Fruit fly (Drosophila melanogaster) whole organism, adult: Measurements from ENCODE around the gene Atg16.

Experiments used
- CG11617 ChIP-seq: fragments of 200-800 bp; sonication (Bioruptor generic); optimal IDR thresholded peaks from 2 replicates; lab custom pipeline; 2017; ENCODE audit warnings: mild to moderate bottlenecking, missing biosample characterization, missing genetic modification reagents, missing genetic modification characterization
- CG12768 ChIP-seq: fragments of 200-800 bp; sonication (Bioruptor generic); optimal IDR thresholded peaks from 2 replicates; lab custom pipeline; 2017; ENCODE audit warnings: missing biosample characterization, missing genetic modification characterization, mild to moderate bottlenecking, moderate library complexity, missing genetic modification reagents
- CG14711 ChIP-seq: fragments of 200-800 bp; sonication (Bioruptor generic); optimal IDR thresholded peaks from 2 replicates; lab custom pipeline; 2018; ENCODE audit warnings: missing biosample characterization, mild to moderate bottlenecking, missing genetic modification characterization, moderate library complexity
- CG1620 ChIP-seq: fragments of 200-800 bp; sonication (Bioruptor generic); optimal IDR thresholded peaks from 2 replicates; lab custom pipeline; 2016; ENCODE audit warnings: missing biosample characterization, missing genetic modification characterization
- CG33017 ChIP-seq: fragments of 200-800 bp; sonication (Bioruptor generic); optimal IDR thresholded peaks from 2 replicates; lab custom pipeline; 2018; ENCODE audit warnings: missing biosample characterization, mild to moderate bottlenecking, missing genetic modification characterization, moderate library complexity
- CG5204 ChIP-seq: fragments of 200-800 bp; sonication (Bioruptor generic); optimal IDR thresholded peaks from 2 replicates; lab custom pipeline; 2016; ENCODE audit warnings: missing biosample characterization, missing genetic modification characterization
- CG7045 ChIP-seq: fragments of 200-800 bp; sonication (Bioruptor generic); optimal IDR thresholded peaks from 2 replicates; lab custom pipeline; 2017; ENCODE audit warnings: missing biosample characterization, mild to moderate bottlenecking, missing genetic modification characterization
- CG7101 ChIP-seq: fragments of 200-800 bp; sonication (Bioruptor generic); optimal IDR thresholded peaks from 2 replicates; lab custom pipeline; 2018; ENCODE audit warnings: missing biosample characterization, mild to moderate bottlenecking, missing genetic modification characterization, moderate library complexity
- Clk ChIP-seq: fragments of 200-800 bp; sonication (Bioruptor generic); optimal IDR thresholded peaks from 2 replicates; lab custom pipeline; 2017; ENCODE audit warnings: missing biosample characterization, missing genetic modification characterization
- Crg-1 ChIP-seq: fragments of 200-800 bp; sonication (Bioruptor generic); optimal IDR thresholded peaks from 2 replicates; lab custom pipeline; 2016; ENCODE audit warnings: missing biosample characterization, missing genetic modification characterization
- Hr96 ChIP-seq: fragments of 200-800 bp; sonication (Bioruptor generic); optimal IDR thresholded peaks from 2 replicates; lab custom pipeline; 2016; ENCODE audit warnings: missing biosample characterization, missing genetic modification characterization
- Mnt ChIP-seq: fragments of 200-800 bp; sonication (Bioruptor generic); optimal IDR thresholded peaks from 2 replicates; lab custom pipeline; 2016; ENCODE audit warnings: missing biosample characterization, mild to moderate bottlenecking, missing genetic modification characterization
- bab1 ChIP-seq: fragments of 200-800 bp; sonication (Bioruptor generic); optimal IDR thresholded peaks from 3 replicates; lab custom pipeline; 2019; ENCODE audit warnings: missing biosample characterization, mild to moderate bottlenecking, missing genetic modification characterization, moderate library complexity
- cic ChIP-seq: fragments of 200-800 bp; sonication (Bioruptor generic); optimal IDR thresholded peaks from 2 replicates; lab custom pipeline; 2017; ENCODE audit warnings: missing biosample characterization, mild to moderate bottlenecking, missing genetic modification characterization, moderate library complexity
- cnc ChIP-seq, 2 experiments: fragments of >200 bp; optimal IDR thresholded peaks; 2 replicates each; lab custom pipeline; 2017
- kay ChIP-seq: fragments of 200-800 bp; sonication (Bioruptor generic); peaks from one replicate; lab custom pipeline; 2016; ENCODE audit warnings: missing biosample characterization, missing genetic modification characterization, borderline replicate concordance
- ovo ChIP-seq: fragments of 200-800 bp; sonication (Bioruptor generic); optimal IDR thresholded peaks from 2 replicates; lab custom pipeline; 2016; ENCODE audit warnings: missing biosample characterization, missing genetic modification characterization
- pad ChIP-seq: fragments of 200-800 bp; sonication (Bioruptor generic); optimal IDR thresholded peaks from 3 replicates; lab custom pipeline; 2017; ENCODE audit warnings: missing biosample characterization, missing genetic modification characterization, mild to moderate bottlenecking, moderate library complexity, missing genetic modification reagents
- tj ChIP-seq: fragments of 200-800 bp; sonication (Bioruptor generic); optimal IDR thresholded peaks from 3 replicates; lab custom pipeline; 2017; ENCODE audit warnings: missing biosample characterization, mild to moderate bottlenecking, missing genetic modification characterization, moderate library complexity
- toe ChIP-seq: fragments of 200-800 bp; sonication (Bioruptor generic); optimal IDR thresholded peaks from 2 replicates; lab custom pipeline; 2016; ENCODE audit warnings: missing biosample characterization, missing genetic modification characterization

The Atg16 gene

DNA sequence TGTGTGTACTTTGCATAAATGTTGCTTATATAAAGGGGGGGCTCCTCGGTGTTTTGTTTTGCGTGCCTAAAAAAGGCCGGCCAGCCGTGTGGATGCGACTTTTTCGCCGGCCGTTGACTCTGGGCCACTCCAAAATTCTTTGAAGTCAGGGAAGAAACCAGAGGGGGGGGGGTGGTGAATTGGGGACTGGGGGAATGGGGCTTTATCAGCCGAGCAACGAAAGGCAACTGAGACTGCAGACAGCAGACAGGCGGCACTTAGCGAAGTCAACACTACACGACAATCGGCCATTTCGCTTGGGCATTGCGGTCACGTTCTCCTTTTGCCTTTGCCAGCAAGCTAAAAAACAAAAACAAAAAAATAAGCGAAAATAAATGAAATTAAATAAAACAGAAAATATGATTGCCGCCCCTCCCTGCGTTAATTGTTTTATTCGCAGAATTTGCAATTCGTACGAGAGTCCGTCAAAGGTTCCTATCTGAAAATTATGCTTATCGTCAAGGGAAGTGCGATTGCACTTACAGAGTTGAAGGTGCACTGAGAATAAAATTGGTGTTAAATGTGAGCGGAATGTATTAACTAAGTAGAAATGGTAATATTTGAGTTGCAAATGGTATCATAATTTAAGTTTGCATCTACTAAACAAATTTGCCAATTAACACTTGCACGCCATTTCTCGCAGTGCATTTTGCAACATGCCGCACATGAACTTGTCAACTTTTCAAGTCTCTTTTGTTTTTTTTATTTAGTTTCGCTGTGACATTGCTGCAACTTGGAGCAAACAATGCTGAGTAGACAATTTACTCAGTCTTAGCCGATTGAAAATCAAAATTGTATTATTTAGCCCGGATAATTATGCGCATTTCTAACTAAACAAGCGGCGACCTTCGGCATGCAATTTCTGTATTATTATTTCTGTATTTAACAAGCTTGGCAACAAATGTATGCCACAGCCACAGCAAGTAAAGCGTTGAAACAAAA lies 48.6 kb downstream of the Atg16 start:
- TF ChIP-seq CG1620 (GFP tag; lab: Kevin White, UChicago) (no peak), kay (GFP tag; lab: Kevin White, UChicago) (peak; percentile 87), CG14711 (tag; lab: Kevin White, UChicago) (peak; percentile 37), tj (GFP tag; lab: Kevin White, UChicago) (peak; percentile 84)

- no peak for TF ChIP-seq CG12768
- no peak for TF ChIP-seq CG7045
- no peak for TF ChIP-seq Crg-1 (GFP tag; lab: Kevin White, UChicago)
- TF ChIP-seq Clk (GFP tag; lab: Kevin White, UChicago) = no peak
- TF ChIP-seq tj (GFP tag; lab: Kevin White, UChicago) = no peak
- no peak for TF ChIP-seq CG14711 (tag; lab: Kevin White, UChicago)
- TF ChIP-seq pad (GFP tag; lab: Kevin White, UChicago) = no peak
- no peak for TF ChIP-seq CG1620 (GFP tag; lab: Kevin White, UChicago)
- TF ChIP-seq cnc (optimal IDR thresholded peaks at IDR 0.05; lab: Kevin White, UChicago) = no peak
- no peak for TF ChIP-seq CG33017 (tag; lab: Kevin White, UChicago)
Measured at dm6 chr3R:29785242-29785641, 49.7 kb downstream of the Atg16 start.

DNA sequence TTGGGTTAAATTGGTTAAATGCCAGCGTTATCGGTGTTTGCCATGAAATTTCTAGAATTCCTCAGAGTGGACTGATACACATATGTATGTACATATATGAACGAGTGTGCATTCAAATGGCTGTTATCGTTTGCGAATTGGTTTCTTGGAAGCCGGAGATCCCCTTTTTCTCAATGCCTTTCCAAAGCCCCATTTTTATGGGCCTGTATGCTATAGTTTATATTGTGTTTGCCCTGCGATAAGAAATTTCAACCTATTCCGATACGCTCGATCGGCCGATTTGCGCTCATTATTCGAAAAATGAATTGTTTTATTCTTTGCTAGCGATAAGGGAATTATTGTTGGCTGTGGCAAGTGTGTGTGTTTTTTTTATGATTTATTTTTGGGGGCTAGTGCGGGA lies 51.7 kb downstream of the Atg16 start:
- TF ChIP-seq bab1 (GFP tag; lab: Kevin White, UChicago) (no peak), cnc (optimal IDR thresholded peaks at IDR 0.05; lab: Kevin White, UChicago) (no peak), CG11617 (GFP tag; lab: Kevin White, UChicago) (no peak), tj (GFP tag; lab: Kevin White, UChicago) (no peak), CG1620 (GFP tag; lab: Kevin White, UChicago) (no peak), Clk (GFP tag; lab: Kevin White, UChicago) (no peak), CG7101 (tag; lab: Kevin White, UChicago) (no peak), CG7045 (no peak), CG33017 (tag; lab: Kevin White, UChicago) (no peak), cic (no peak), toe (no peak)

DNA sequence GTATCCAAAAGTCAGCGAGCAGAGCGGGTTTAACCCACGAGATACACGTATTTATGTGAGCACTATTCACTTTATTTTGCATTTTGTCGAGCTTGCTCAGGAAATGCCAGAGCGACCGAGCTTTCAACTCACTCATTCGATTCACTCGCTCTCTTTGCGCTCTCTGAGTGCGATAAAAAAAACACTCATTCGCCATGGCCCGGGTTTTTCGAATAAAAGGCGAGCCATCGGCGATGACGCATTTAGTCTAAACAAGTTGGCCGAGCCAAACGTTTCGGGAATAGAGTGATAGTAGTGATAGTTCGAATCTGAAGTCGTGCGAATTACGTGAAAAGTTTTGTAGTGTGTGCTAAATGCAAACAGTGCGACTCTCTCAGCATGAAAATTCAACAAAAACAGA lies 52.5 kb downstream of the Atg16 start:
- TF ChIP-seq CG14711 (tag; lab: Kevin White, UChicago) (peak; percentile 31), ovo (GFP tag; lab: Kevin White, UChicago) (no peak), kay (GFP tag; lab: Kevin White, UChicago) (no peak), toe (peak; percentile 39), CG7045 (no peak), tj (GFP tag; lab: Kevin White, UChicago) (peak; percentile 83), CG33017 (tag; lab: Kevin White, UChicago) (peak; percentile 57), Crg-1 (GFP tag; lab: Kevin White, UChicago) (peak; percentile 3), pad (GFP tag; lab: Kevin White, UChicago) (peak; percentile 10), cic (peak; percentile 86), CG12768 (peak; percentile 57), Hr96 (GFP tag; lab: Kevin White, UChicago) (no peak), Clk (GFP tag; lab: Kevin White, UChicago) (no peak), CG11617 (GFP tag; lab: Kevin White, UChicago) (peak; percentile 42), Mnt (GFP tag; lab: Kevin White, UChicago) (peak; percentile 82), CG7101 (tag; lab: Kevin White, UChicago) (peak; percentile 58), cnc (optimal IDR thresholded peaks at IDR 0.05; lab: Kevin White, UChicago) (no peak), bab1 (GFP tag; lab: Kevin White, UChicago) (peak; percentile 67), CG5204 (GFP tag; lab: Kevin White, UChicago) (no peak), CG1620 (GFP tag; lab: Kevin White, UChicago) (no peak)

DNA sequence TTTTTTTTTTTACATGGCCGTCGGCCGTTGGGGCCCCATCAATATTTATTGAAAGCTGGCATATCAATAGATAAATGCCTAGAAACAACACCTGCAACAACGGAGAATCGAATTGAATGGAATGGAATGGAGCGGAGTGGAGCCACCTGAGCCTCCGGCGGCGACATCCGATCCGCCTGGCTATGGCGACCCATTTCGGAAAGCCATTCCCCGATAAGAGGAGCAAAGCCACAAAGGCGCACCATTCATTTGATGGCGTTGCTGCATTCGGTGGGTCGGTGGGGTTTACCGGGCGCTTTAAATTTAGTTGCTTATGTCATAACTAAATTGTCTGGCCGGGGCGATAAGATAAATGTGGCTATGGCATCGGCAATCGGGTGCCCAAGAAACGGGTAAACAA lies 53.0 kb downstream of the Atg16 start:
- TF ChIP-seq cic (peak; percentile 45), CG5204 (GFP tag; lab: Kevin White, UChicago) (no peak)

DNA sequence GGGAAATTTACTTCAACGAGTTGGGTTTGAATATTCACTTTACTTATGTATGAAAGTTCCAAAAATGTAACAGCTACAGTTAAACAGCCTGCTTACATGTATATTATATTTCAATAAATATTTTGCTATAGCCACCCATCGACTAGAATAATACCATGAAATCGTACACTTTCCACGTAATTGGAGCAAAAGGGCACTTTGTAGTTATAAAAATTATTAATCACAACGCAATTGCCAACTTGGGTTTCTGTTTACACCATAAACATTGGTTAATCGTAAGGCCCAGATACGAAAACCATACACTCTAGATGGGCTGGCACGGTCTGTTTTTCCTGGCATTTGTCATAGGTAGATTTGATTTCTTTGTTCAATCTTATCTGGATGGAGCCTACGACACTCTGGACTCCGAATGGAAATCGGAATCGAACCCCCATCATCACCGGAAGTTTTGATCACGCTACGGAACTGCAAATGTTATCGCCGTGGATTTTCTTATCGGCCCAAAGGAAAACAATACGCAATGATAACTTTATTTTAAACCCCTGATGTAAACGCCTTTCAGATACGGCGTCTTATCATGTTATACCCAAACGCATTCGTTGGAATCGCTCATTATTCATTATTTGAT lies 54.4 kb downstream of the Atg16 start, which contains the start of gene fig:
fig (minus strand) TSS at position 51 of the 628 bp plus-strand sequence.
- TF ChIP-seq CG12768 = peak; percentile 28
- no peak for TF ChIP-seq Crg-1 (GFP tag; lab: Kevin White, UChicago)
- TF ChIP-seq kay (GFP tag; lab: Kevin White, UChicago) = no peak
- TF ChIP-seq cic = peak; percentile 67

- peak; percentile 72 for TF ChIP-seq cic
- no peak for TF ChIP-seq Crg-1 (GFP tag; lab: Kevin White, UChicago)
Measured at dm6 chr3R:29778985-29779298, 56.0 kb downstream of the Atg16 start.
